Fruit fly (Drosophila melanogaster) whole organism: ENCODE data around the gene CG4408.

ENCODE experiments used
- CG8478 ChIP-seq: fragments of >200 bp; optimal IDR thresholded peaks from 2 replicates; lab custom pipeline; 2018; ENCODE audit warnings: inconsistent platforms
- Dll ChIP-seq: fragments of >200 bp; optimal IDR thresholded peaks from 2 replicates; lab custom pipeline; 2017
- EcR ChIP-seq, 2 experiments: fragments of >200 bp; optimal IDR thresholded peaks; 2 replicates each; lab custom pipeline; 2017; ENCODE audit warnings: missing biosample characterization in 2 of 2, missing genetic modification characterization in 2 of 2, missing genetic modification reagents in 2 of 2
- pan ChIP-seq: fragments of >200 bp; optimal IDR thresholded peaks from 2 replicates; lab custom pipeline; 2017
- psq ChIP-seq: fragments of >200 bp; optimal IDR thresholded peaks from 2 replicates; lab custom pipeline; 2017
- usp ChIP-seq: fragments of >200 bp; optimal IDR thresholded peaks from 2 replicates; lab custom pipeline; 2017; ENCODE audit warnings: missing biosample characterization, missing genetic modification characterization, mixed read lengths

DNA sequence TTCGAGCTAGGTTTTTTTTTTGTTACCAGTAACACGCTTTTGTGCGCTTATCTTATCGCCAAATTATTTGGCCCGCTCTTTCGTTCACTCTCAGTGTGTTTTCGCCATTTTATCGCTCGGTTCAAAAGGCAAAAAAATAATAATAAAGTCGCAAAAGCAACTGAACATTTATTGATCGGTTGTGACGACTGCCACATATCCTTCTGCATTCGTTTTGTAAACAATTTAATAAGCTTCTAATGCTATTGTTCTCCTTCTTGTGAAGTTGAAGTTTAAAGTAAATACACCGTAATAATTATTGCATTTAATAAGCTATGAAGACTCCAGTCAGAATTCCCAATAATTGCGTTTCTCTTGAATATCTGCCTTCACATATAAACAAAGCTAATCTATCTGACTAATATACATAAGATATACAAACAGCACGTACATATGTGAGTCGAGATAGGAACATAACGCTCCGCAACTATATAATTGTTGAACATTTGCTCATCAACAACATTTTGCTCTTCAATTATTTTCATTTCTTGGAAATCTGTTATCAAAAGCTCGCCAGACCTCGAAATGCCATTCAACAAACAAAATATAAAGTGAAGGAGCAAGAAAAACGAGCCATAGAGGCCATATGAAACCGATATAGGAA is 26.1 kb downstream of the CG4408 start:
- TF ChIP-seq psq (lab: Kevin White, UChicago) (no peak), usp (no peak), EcR (GFP tag; optimal IDR thresholded peaks at IDR 0.05; lab: Kevin White, UChicago) (no peak), CG8478 (lab: Kevin White, UChicago) (no peak), pan (lab: Kevin White, UChicago) (no peak), Dll (lab: Kevin White, UChicago) (no peak)
